Worm (Caenorhabditis elegans) whole organism, L1 larva: ENCODE data around the gene Y51A2D.21.
A peak's percentile ranks its signal among the peaks of the same experiment; 100 is the strongest.

Experiments used
- Y116A8C.19 ChIP-seq: sonication (generic microtip); optimal IDR thresholded peaks from 2 replicates; lab custom pipeline; 2016; ENCODE audit warnings: missing compliant biosample characterization, missing genetic modification characterization, borderline replicate concordance
- alr-1 ChIP-seq: fragments of 200-800 bp; sonication (Bioruptor generic); optimal IDR thresholded peaks from 2 replicates; lab custom pipeline; 2018; ENCODE audit warnings: borderline replicate concordance, mild to moderate bottlenecking, missing genetic modification characterization, missing compliant biosample characterization
- ama-1 ChIP-seq: fragments of 150-350 bp; optimal IDR thresholded peaks from 2 replicates; lab custom pipeline; 2014
- ceh-8 ChIP-seq: fragments of 200-800 bp; sonication (Bioruptor generic); optimal IDR thresholded peaks from 2 replicates; lab custom pipeline; 2018; ENCODE audit warnings: mild to moderate bottlenecking, missing genetic modification characterization, moderate library complexity, missing compliant biosample characterization
- ceh-82 ChIP-seq, 3 experiments: fragments of 150-350 bp in 1 of 3; sonication (generic microtip) in 2 of 3; optimal IDR thresholded peaks; 2 replicates each; lab custom pipeline; 2014 to 2017; ENCODE audit warnings: missing biosample characterization in 3 of 3, missing genetic modification characterization in 3 of 3
- ceh-88 ChIP-seq: fragments of 200-800 bp; sonication (Bioruptor generic); IDR thresholded peaks from 2 replicates; pipeline ENCODE4 v1.3.6; 2022; ENCODE audit warnings: missing genetic modification characterization, missing compliant biosample characterization
- ces-1 ChIP-seq: fragments of 150-350 bp; optimal IDR thresholded peaks from 2 replicates; lab custom pipeline; 2014; ENCODE audit warnings: missing biosample characterization, missing genetic modification reagents, missing genetic modification characterization
- dpl-1 ChIP-seq, 3 experiments: fragments of 150-350 bp in 2 of 3; sonication (generic microtip) in 1 of 3; optimal IDR thresholded peaks; 2 replicates each; lab custom pipeline; 2014 to 2017; ENCODE audit warnings: missing biosample characterization in 3 of 3, missing genetic modification characterization in 3 of 3, missing genetic modification reagents in 3 of 3
- dsc-1 ChIP-seq: sonication (generic microtip); optimal IDR thresholded peaks from 2 replicates; lab custom pipeline; 2016; ENCODE audit warnings: mild to moderate bottlenecking, missing genetic modification characterization, missing compliant biosample characterization
- efl-1 ChIP-seq, 4 experiments: fragments of 150-350 bp; optimal IDR thresholded peaks in 3 of 4; peaks in 1 of 4; 1 replicate in 1 of 4; 2 replicates in 3 of 4; lab custom pipeline; 2014; ENCODE audit warnings: missing biosample characterization in 2 of 4, missing genetic modification characterization in 2 of 4, missing genetic modification reagents in 2 of 4
- ets-5 ChIP-seq: fragments of 200-800 bp; sonication (Bioruptor generic); IDR thresholded peaks from 2 replicates; pipeline ENCODE4 v1.3.6; 2022; ENCODE audit warnings: missing genetic modification characterization, missing compliant biosample characterization
- fkh-8 ChIP-seq: sonication (generic microtip); optimal IDR thresholded peaks from 2 replicates; lab custom pipeline; 2016; ENCODE audit warnings: mild to moderate bottlenecking, missing genetic modification characterization, missing compliant biosample characterization
- irx-1 ChIP-seq: sonication (generic microtip); optimal IDR thresholded peaks from 2 replicates; lab custom pipeline; 2016; ENCODE audit warnings: missing genetic modification characterization, missing compliant biosample characterization
- jun-1 ChIP-seq: fragments of 150-350 bp; optimal IDR thresholded peaks from 2 replicates; lab custom pipeline; 2014; ENCODE audit warnings: missing biosample characterization, missing genetic modification reagents, missing genetic modification characterization
- lin-13 ChIP-seq: fragments of 150-350 bp; optimal IDR thresholded peaks from 2 replicates; lab custom pipeline; 2014; ENCODE audit warnings: missing biosample characterization, missing genetic modification reagents, missing genetic modification characterization
- lin-14 ChIP-seq: fragments of 200-800 bp; sonication (Bioruptor generic); optimal IDR thresholded peaks from 2 replicates; lab custom pipeline; 2018; ENCODE audit warnings: mild to moderate bottlenecking, missing genetic modification characterization, moderate library complexity, missing compliant biosample characterization
- lir-3 ChIP-seq: sonication (generic microtip); optimal IDR thresholded peaks from 2 replicates; lab custom pipeline; 2016; ENCODE audit warnings: mild to moderate bottlenecking, missing genetic modification characterization, moderate library complexity, missing compliant biosample characterization; ENCODE audit not compliant: poor library complexity
- mab-9 ChIP-seq: fragments of 200-800 bp; sonication (Bioruptor generic); IDR thresholded peaks from 2 replicates; pipeline ENCODE4 v1.3.6; 2022; ENCODE audit warnings: missing genetic modification reagents, missing genetic modification characterization, missing compliant biosample characterization
- mep-1 ChIP-seq: fragments of 150-350 bp; optimal IDR thresholded peaks from 2 replicates; lab custom pipeline; 2014; ENCODE audit warnings: missing biosample characterization, missing genetic modification characterization
- nhr-11 ChIP-seq: fragments of 150-350 bp; optimal IDR thresholded peaks from 2 replicates; lab custom pipeline; 2014; ENCODE audit warnings: missing biosample characterization, missing genetic modification characterization
- nhr-19 ChIP-seq: fragments of 200-800 bp; sonication (Bioruptor generic); conservative IDR thresholded peaks from 2 replicates; pipeline ENCODE4 v1.3.6; 2022; ENCODE audit warnings: missing genetic modification characterization, missing compliant biosample characterization
- nhr-20 ChIP-seq: sonication (generic microtip); optimal IDR thresholded peaks from 2 replicates; lab custom pipeline; 2016; ENCODE audit warnings: mild to moderate bottlenecking, missing genetic modification characterization, missing compliant biosample characterization
- nhr-28 ChIP-seq: fragments of 150-350 bp; optimal IDR thresholded peaks from 2 replicates; lab custom pipeline; 2014; ENCODE audit warnings: missing biosample characterization, missing genetic modification characterization
- nhr-71 ChIP-seq: sonication (generic microtip); optimal IDR thresholded peaks from 2 replicates; lab custom pipeline; 2016; ENCODE audit warnings: mild to moderate bottlenecking, missing genetic modification characterization, moderate library complexity, missing compliant biosample characterization
- nhr-77 ChIP-seq: fragments of 150-350 bp; optimal IDR thresholded peaks from 2 replicates; lab custom pipeline; 2014; ENCODE audit warnings: missing biosample characterization, missing genetic modification characterization
- pag-3 ChIP-seq: sonication (generic microtip); optimal IDR thresholded peaks from 2 replicates; lab custom pipeline; 2017; ENCODE audit warnings: missing genetic modification characterization, mild to moderate bottlenecking, missing compliant biosample characterization, antibody characterized with exemption, borderline replicate concordance; ENCODE audit not compliant: insufficient read depth
- pax-3 ChIP-seq: fragments of 200-800 bp; sonication (Bioruptor generic); optimal IDR thresholded peaks from 2 replicates; lab custom pipeline; 2018; ENCODE audit warnings: mild to moderate bottlenecking, missing genetic modification characterization, moderate library complexity, missing compliant biosample characterization
- skn-1 ChIP-seq: fragments of 150-350 bp; optimal IDR thresholded peaks from 2 replicates; lab custom pipeline; 2014; ENCODE audit warnings: missing biosample characterization, missing genetic modification characterization
- snpc-4 ChIP-seq: fragments of 150-350 bp; optimal IDR thresholded peaks from 2 replicates; lab custom pipeline; 2014; ENCODE audit warnings: missing biosample characterization, missing genetic modification characterization
- sox-4 ChIP-seq: sonication (generic microtip); optimal IDR thresholded peaks from 2 replicates; lab custom pipeline; 2016; ENCODE audit warnings: missing genetic modification characterization, missing compliant biosample characterization
- sptf-1 ChIP-seq: fragments of 150-350 bp; optimal IDR thresholded peaks from 2 replicates; lab custom pipeline; 2014; ENCODE audit warnings: missing biosample characterization, missing genetic modification characterization
- swsn-7 ChIP-seq: sonication (generic microtip); optimal IDR thresholded peaks from 2 replicates; lab custom pipeline; 2016; ENCODE audit warnings: missing genetic modification characterization, missing compliant biosample characterization
- tlp-1 ChIP-seq: fragments of 150-350 bp; optimal IDR thresholded peaks from 2 replicates; lab custom pipeline; 2014; ENCODE audit warnings: missing biosample characterization, missing genetic modification characterization
- unc-62 ChIP-seq: fragments of 150-350 bp; optimal IDR thresholded peaks from 2 replicates; lab custom pipeline; 2014; ENCODE audit warnings: missing biosample characterization, missing genetic modification reagents, missing genetic modification characterization
- unc-86 ChIP-seq: sonication (generic microtip); optimal IDR thresholded peaks from 2 replicates; lab custom pipeline; 2016; ENCODE audit warnings: missing genetic modification characterization, missing compliant biosample characterization
- zag-1 ChIP-seq: fragments of 150-350 bp; optimal IDR thresholded peaks from 2 replicates; lab custom pipeline; 2014; ENCODE audit warnings: missing biosample characterization, missing genetic modification characterization
- zip-4 ChIP-seq: fragments of 200-800 bp; sonication (Bioruptor generic); optimal IDR thresholded peaks from 2 replicates; lab custom pipeline; 2018; ENCODE audit warnings: mild to moderate bottlenecking, missing genetic modification characterization, moderate library complexity, missing compliant biosample characterization
- ztf-4 ChIP-seq: fragments of 150-350 bp; optimal IDR thresholded peaks from 2 replicates; lab custom pipeline; 2014; ENCODE audit warnings: missing biosample characterization, missing genetic modification characterization

Gene Y51A2D.21

ce11 chrV:18560188-18560587 lies 11.4 kb upstream of the Y51A2D.21 start, which contains the start of gene ttr-26:
Gene ttr-26, minus strand, starts transcription at chrV:18560288.
- no peak for TF ChIP-seq nhr-19 (GFP tag; lab: Robert Waterston, UW)
- no peak for TF ChIP-seq efl-1 (optimal IDR thresholded peaks at IDR 0.05; lab: Kevin White, UChicago)
- peak in 1 of 2 experiments; percentile 73 for TF ChIP-seq efl-1 (GFP tag; optimal IDR thresholded peaks at IDR 0.05 in 1 of 2; lab: Kevin White, UChicago)
- peak; percentile 8 for TF ChIP-seq nhr-77 (tag; lab: Kevin White, UChicago)
- TF ChIP-seq lin-14 (GFP tag; lab: Kevin White, UChicago): peak; percentile 6

ce11 chrV:18560944-18561343 lies 10.7 kb upstream of the Y51A2D.21 start:
- TF ChIP-seq efl-1 (optimal IDR thresholded peaks at IDR 0.05; lab: Kevin White, UChicago) (no peak), efl-1 (GFP tag; optimal IDR thresholded peaks at IDR 0.05 in 1 of 2; lab: Kevin White, UChicago) (no peak), sox-4 (tag; lab: Kevin White, UChicago) (no peak), ceh-88 (GFP tag; lab: Robert Waterston, UW) (no peak), mab-9 (GFP tag; lab: Robert Waterston, UW) (no peak), nhr-77 (tag; lab: Kevin White, UChicago) (peak; percentile 3), nhr-11 (no peak), fkh-8 (tag; lab: Kevin White, UChicago) (no peak), pax-3 (tag; lab: Kevin White, UChicago) (no peak), ztf-4 (no peak), nhr-28 (tag; lab: Kevin White, UChicago) (no peak), ceh-82 (tag; optimal IDR thresholded peaks at IDR 0.05; lab: Kevin White, UChicago) (no peak), unc-86 (tag; lab: Kevin White, UChicago) (no peak), lin-14 (GFP tag; lab: Kevin White, UChicago) (peak; percentile 19), pag-3 (tag; lab: Kevin White, UChicago) (no peak), lir-3 (tag; lab: Kevin White, UChicago) (no peak), ceh-8 (no peak)

ce11 chrV:18564786-18565185 lies 6.8 kb upstream of the Y51A2D.21 start, which contains the start of gene srg-34:
Gene srg-34, minus strand, starts transcription at chrV:18564886.
- no peak for TF ChIP-seq sox-4 (tag; lab: Kevin White, UChicago)
- no peak for TF ChIP-seq skn-1
- TF ChIP-seq nhr-71 (tag; lab: Kevin White, UChicago): no peak
- no peak for TF ChIP-seq efl-1 (optimal IDR thresholded peaks at IDR 0.05; lab: Kevin White, UChicago)
- no peak for TF ChIP-seq efl-1 (GFP tag; optimal IDR thresholded peaks at IDR 0.05 in 1 of 2; lab: Kevin White, UChicago)
- TF ChIP-seq jun-1 (tag; lab: Kevin White, UChicago): no peak
- TF ChIP-seq irx-1: no peak
- TF ChIP-seq Y116A8C.19: no peak
- no peak for TF ChIP-seq lin-13 (GFP tag; lab: Kevin White, UChicago)
- no peak for TF ChIP-seq pax-3 (tag; lab: Kevin White, UChicago)
- TF ChIP-seq unc-62 (GFP tag; lab: Kevin White, UChicago): no peak
- TF ChIP-seq ceh-8: no peak
- TF ChIP-seq ces-1 (GFP tag; lab: Kevin White, UChicago): no peak
- TF ChIP-seq zag-1 (tag; lab: Kevin White, UChicago): no peak
- no peak for TF ChIP-seq swsn-7 (tag; lab: Kevin White, UChicago)
- no peak for TF ChIP-seq snpc-4 (tag; lab: Kevin White, UChicago)
- TF ChIP-seq mep-1: no peak
- TF ChIP-seq ets-5 (GFP tag; lab: Robert Waterston, UW): no peak
- no peak for TF ChIP-seq sptf-1 (tag; lab: Kevin White, UChicago)
- no peak for TF ChIP-seq nhr-20 (tag; lab: Kevin White, UChicago)

- TF ChIP-seq dsc-1 (tag; lab: Kevin White, UChicago) (no peak), dpl-1 (GFP tag; optimal IDR thresholded peaks at IDR 0.05; lab: Kevin White, UChicago) (no peak), ama-1 (lab: Kevin White, UChicago) (no peak), pag-3 (tag; lab: Kevin White, UChicago) (no peak), ets-5 (GFP tag; lab: Robert Waterston, UW) (no peak), zag-1 (tag; lab: Kevin White, UChicago) (no peak), zip-4 (GFP tag; lab: Kevin White, UChicago) (no peak), nhr-11 (no peak), tlp-1 (tag; lab: Kevin White, UChicago) (no peak), Y116A8C.19 (no peak), alr-1 (tag; lab: Kevin White, UChicago) (no peak)
Observed at ce11 chrV:18565621-18566020, 6.0 kb upstream of the Y51A2D.21 start.
